Worm (Caenorhabditis elegans): ENCODE results near the gene W06G6.2.

Gene W06G6.2

ce11 chrV:16593792-16594059 lies 35.4 kb upstream of the W06G6.2 start:
- TF ChIP-seq R02D3.7 (tag; optimal IDR thresholded peaks at IDR 0.05) (no peak), alr-1 (tag; optimal IDR thresholded peaks at IDR 0.05) (no peak), peb-1 (tag; optimal IDR thresholded peaks at IDR 0.05) (no peak), snpc-4 (tag; optimal IDR thresholded peaks at IDR 0.05) (no peak), C34F6.9 (tag; optimal IDR thresholded peaks at IDR 0.05) (no peak), skn-1 (tag; optimal IDR thresholded peaks at IDR 0.05) (no peak), fos-1 (tag; optimal IDR thresholded peaks at IDR 0.05) (no peak), nhr-21 (tag; optimal IDR thresholded peaks at IDR 0.05) (no peak), ceh-82 (tag; optimal IDR thresholded peaks at IDR 0.05) (no peak), elt-3 (tag; optimal IDR thresholded peaks at IDR 0.05) (no peak), crh-2 (tag; optimal IDR thresholded peaks at IDR 0.05) (no peak), F13H6.1 (tag; optimal IDR thresholded peaks at IDR 0.05) (no peak), lin-11 (tag; optimal IDR thresholded peaks at IDR 0.05) (no peak), ztf-11 (tag; optimal IDR thresholded peaks at IDR 0.05) (no peak), elt-1 (tag; optimal IDR thresholded peaks at IDR 0.05) (no peak), sem-4 (tag; optimal IDR thresholded peaks at IDR 0.05) (no peak), mab-5 (tag; optimal IDR thresholded peaks at IDR 0.05) (no peak)

- TF ChIP-seq sma-9 (GFP tag; optimal IDR thresholded peaks at IDR 0.05) (peak; percentile 14), sma-9 (tag; optimal IDR thresholded peaks at IDR 0.05) (no peak), lin-39 (tag; optimal IDR thresholded peaks at IDR 0.05) (no peak), ceh-82 (tag; optimal IDR thresholded peaks at IDR 0.05) (no peak), nhr-23 (tag; optimal IDR thresholded peaks at IDR 0.05) (no peak), ztf-1 (GFP tag; conservative IDR thresholded peaks at IDR 0.05) (no peak), nhr-129 (tag; optimal IDR thresholded peaks at IDR 0.05) (peak; percentile 50), nhr-237 (tag; optimal IDR thresholded peaks at IDR 0.05) (no peak), Y55F3AM.14 (GFP tag; optimal IDR thresholded peaks at IDR 0.05) (no peak), ztf-4 (tag; optimal IDR thresholded peaks at IDR 0.05) (peak; percentile 7), lin-13 (GFP tag; optimal IDR thresholded peaks at IDR 0.05) (no peak), unc-55 (GFP tag; optimal IDR thresholded peaks at IDR 0.05) (no peak), ztf-11 (tag; optimal IDR thresholded peaks at IDR 0.05) (no peak), C34F6.9 (tag; optimal IDR thresholded peaks at IDR 0.05) (peak; percentile 11), nhr-6 (tag; optimal IDR thresholded peaks at IDR 0.05) (no peak)
Observed at ce11 chrV:16594514-16594913, 34.6 kb upstream of the W06G6.2 start.

- TF ChIP-seq crh-2 (tag; optimal IDR thresholded peaks at IDR 0.05) (peak; percentile 20), lsy-2 (tag; optimal IDR thresholded peaks at IDR 0.05) (peak in 1 of 2 experiments; percentile 37), Y55F3AM.14 (GFP tag; optimal IDR thresholded peaks at IDR 0.05) (no peak), elt-3 (tag; optimal IDR thresholded peaks at IDR 0.05) (no peak), nhr-129 (tag; optimal IDR thresholded peaks at IDR 0.05) (peak; percentile 33), sem-4 (tag; optimal IDR thresholded peaks at IDR 0.05) (no peak), sma-9 (GFP tag; optimal IDR thresholded peaks at IDR 0.05) (peak; percentile 38), sma-9 (tag; optimal IDR thresholded peaks at IDR 0.05) (no peak), nhr-25 (tag; optimal IDR thresholded peaks at IDR 0.05) (no peak), mab-5 (tag; optimal IDR thresholded peaks at IDR 0.05) (no peak), F13H6.1 (tag; optimal IDR thresholded peaks at IDR 0.05) (peak; percentile 25), ztf-4 (tag; optimal IDR thresholded peaks at IDR 0.05) (no peak), unc-39 (tag; optimal IDR thresholded peaks at IDR 0.05) (no peak), peb-1 (tag; optimal IDR thresholded peaks at IDR 0.05) (no peak), ama-1 (optimal IDR thresholded peaks at IDR 0.05) (peak; percentile 70), skn-1 (tag; optimal IDR thresholded peaks at IDR 0.05) (no peak), mdl-1 (tag; optimal IDR thresholded peaks at IDR 0.05) (no peak), egl-27 (tag; optimal IDR thresholded peaks at IDR 0.05) (no peak), lin-11 (tag; optimal IDR thresholded peaks at IDR 0.05) (no peak), blmp-1 (tag; optimal IDR thresholded peaks at IDR 0.05; ENCODE audit: insufficient read depth) (peak; percentile 9), aly-2 (tag; optimal IDR thresholded peaks at IDR 0.05) (no peak), nhr-10 (tag; optimal IDR thresholded peaks at IDR 0.05) (no peak), lin-39 (tag; optimal IDR thresholded peaks at IDR 0.05) (no peak), alr-1 (tag; optimal IDR thresholded peaks at IDR 0.05) (no peak), fos-1 (tag; optimal IDR thresholded peaks at IDR 0.05) (peak; percentile 56)
Observed at ce11 chrV:16595140-16595791, 33.8 kb upstream of the W06G6.2 start, which contains the start of gene cpl-1. cpl-1 (minus strand) TSS chrV:16595346.

Data from whole organism, L2 larva.